Worm (Caenorhabditis elegans): ENCODE results near the gene pcp-5.

pcp-5 gene

ce11 chrIII:7903427-7903826, 4.0 kb downstream of the pcp-5 start:
- TF ChIP-seq ets-4 (GFP tag; optimal IDR thresholded peaks at IDR 0.05) (no peak), xnd-1 (tag; optimal IDR thresholded peaks at IDR 0.05) (no peak), ztf-25 (GFP tag; IDR thresholded peaks at IDR 0.05) (no peak), lir-1 (GFP tag; conservative IDR thresholded peaks at IDR 0.05) (no peak)

- no peak for TF ChIP-seq C17E4.6 (GFP tag; IDR thresholded peaks at IDR 0.05)
These were observed 6.7 kb downstream of the pcp-5 start, which contains the start of gene best-24 for ce11 chrIII:7900733-7901132. best-24 (plus strand) TSS chrIII:7901033.

- TF ChIP-seq somi-1 (GFP tag; optimal IDR thresholded peaks at IDR 0.05) (peak; percentile 19), hlh-26 (GFP tag; conservative IDR thresholded peaks at IDR 0.05) (no peak)
These were observed 9.7 kb downstream of the pcp-5 start for ce11 chrIII:7897733-7898132.

ce11 chrIII:7896925-7897324, 10.5 kb downstream of the pcp-5 start, which contains the start of gene ZK688.10:
ZK688.10 (minus strand) TSS chrIII:7897025.
- TF ChIP-seq bed-1 (GFP tag; IDR thresholded peaks at IDR 0.05) (no peak), F22D6.2 (tag; optimal IDR thresholded peaks at IDR 0.05) (no peak), tlf-1 (GFP tag; optimal IDR thresholded peaks at IDR 0.05) (no peak), B0035.1 (tag; optimal IDR thresholded peaks at IDR 0.05) (no peak), chd-7 (tag; optimal IDR thresholded peaks at IDR 0.05) (no peak), hrde-1 (tag; optimal IDR thresholded peaks at IDR 0.05; ENCODE audit: borderline replicate concordance) (no peak), lin-54 (GFP tag; optimal IDR thresholded peaks at IDR 0.05) (no peak), nhr-27 (tag; optimal IDR thresholded peaks at IDR 0.05) (no peak), athp-1 (tag; optimal IDR thresholded peaks at IDR 0.05) (no peak), madf-10 (tag; optimal IDR thresholded peaks at IDR 0.05) (no peak)

- no peak for TF ChIP-seq madf-3 (GFP tag; IDR thresholded peaks at IDR 0.05)
- TF ChIP-seq Y56A3A.18 (GFP tag; IDR thresholded peaks at IDR 0.05), result no peak
- no peak for TF ChIP-seq Y95B8A.8 (GFP tag; IDR thresholded peaks at IDR 0.05)
- no peak for TF ChIP-seq hsf-1 (GFP tag; IDR thresholded peaks at IDR 0.05)
- no peak for TF ChIP-seq mel-28 (tag; optimal IDR thresholded peaks at IDR 0.05; ENCODE audit: borderline replicate concordance)
- TF ChIP-seq F37B4.10 (GFP tag; IDR thresholded peaks at IDR 0.05), result no peak
- TF ChIP-seq attf-5 (GFP tag; optimal IDR thresholded peaks at IDR 0.05), result no peak
- TF ChIP-seq B0336.3 (GFP tag; IDR thresholded peaks at IDR 0.05), result no peak
- TF ChIP-seq bed-1 (GFP tag; IDR thresholded peaks at IDR 0.05), result no peak
- no peak for TF ChIP-seq akir-1 (GFP tag; optimal IDR thresholded peaks at IDR 0.05)
- no peak for TF ChIP-seq F39B2.1 (GFP tag; IDR thresholded peaks at IDR 0.05)
- no peak for TF ChIP-seq snpc-1.1 (tag; optimal IDR thresholded peaks at IDR 0.05; ENCODE audit: insufficient read depth)
- no peak for TF ChIP-seq ceh-100 (GFP tag; IDR thresholded peaks at IDR 0.05)
- TF ChIP-seq tbx-9 (tag; optimal IDR thresholded peaks at IDR 0.05; ENCODE audit: borderline replicate concordance), result no peak
These were observed 12.7 kb downstream of the pcp-5 start, which contains the start of gene ZK688.4 for ce11 chrIII:7894724-7895123. ZK688.4 (plus strand) TSS chrIII:7895024.

- TF ChIP-seq ceh-91 (GFP tag; IDR thresholded peaks at IDR 0.05) (peak; percentile 55; the same call in 1 of the 2 replicates), nhr-80 (tag; optimal IDR thresholded peaks at IDR 0.05) (no peak), nhr-179 (tag; optimal IDR thresholded peaks at IDR 0.05) (no peak), egrh-3 (GFP tag; IDR thresholded peaks at IDR 0.05) (no peak), hmg-1.2 (GFP tag; IDR thresholded peaks at IDR 0.05) (peak; percentile 43; the same call in 1 of the 2 replicates), F33H1.4 (GFP tag; IDR thresholded peaks at IDR 0.05) (0 out of 2 replicates have a peak, but pooled peaks have one; percentile 14), lsl-1 (GFP tag; optimal IDR thresholded peaks at IDR 0.05) (peak; percentile 85)
These were observed 14.2 kb downstream of the pcp-5 start for ce11 chrIII:7893224-7893623.
